Worm (Caenorhabditis elegans): ENCODE measurements around the gene T12E12.6.

T12E12.6 gene

ce11 chrIV:5561497-5562155 is 12.3 kb downstream of the T12E12.6 start:
- TF ChIP-seq sox-4 (tag; optimal IDR thresholded peaks at IDR 0.05) (no peak), mef-2 (tag; optimal IDR thresholded peaks at IDR 0.05) (no peak), jun-1 (tag; optimal IDR thresholded peaks at IDR 0.05) (no peak), nhr-84 (tag; optimal IDR thresholded peaks at IDR 0.05) (no peak), vab-15 (tag; optimal IDR thresholded peaks at IDR 0.05) (no peak), nhr-237 (tag; optimal IDR thresholded peaks at IDR 0.05) (peak; percentile 32), sptf-1 (tag; optimal IDR thresholded peaks at IDR 0.05) (no peak), skn-1 (tag; optimal IDR thresholded peaks at IDR 0.05) (peak; percentile 54), nhr-85 (tag) (peak; percentile 99), lsy-2 (tag; optimal IDR thresholded peaks at IDR 0.05) (peak; percentile 46 to 51), F16B12.6 (tag; optimal IDR thresholded peaks at IDR 0.05) (no peak), efl-3 (GFP tag; optimal IDR thresholded peaks at IDR 0.05) (no peak), egl-13 (tag; optimal IDR thresholded peaks at IDR 0.05) (no peak), unc-130 (tag; optimal IDR thresholded peaks at IDR 0.05) (no peak), nhr-90 (tag; optimal IDR thresholded peaks at IDR 0.05; ENCODE audit: poor library complexity) (peak; percentile 72), elt-2 (tag; optimal IDR thresholded peaks at IDR 0.05) (no peak), xbp-1 (tag; optimal IDR thresholded peaks at IDR 0.05) (peak; percentile 51), zag-1 (tag; optimal IDR thresholded peaks at IDR 0.05) (no peak), C34B4.2 (tag; optimal IDR thresholded peaks at IDR 0.05) (no peak), lir-3 (tag; optimal IDR thresholded peaks at IDR 0.05; ENCODE audit: poor library complexity) (no peak), nhr-47 (tag; optimal IDR thresholded peaks at IDR 0.05) (peak; percentile 66), zip-4 (GFP tag; optimal IDR thresholded peaks at IDR 0.05) (no peak), unc-86 (tag; optimal IDR thresholded peaks at IDR 0.05) (no peak), elt-3 (tag; optimal IDR thresholded peaks at IDR 0.05) (peak in 1 of 6 experiments; percentile 8), ets-5 (GFP tag; IDR thresholded peaks at IDR 0.05) (no peak), unc-30 (tag; optimal IDR thresholded peaks at IDR 0.05) (no peak), tlp-1 (tag; optimal IDR thresholded peaks at IDR 0.05) (no peak), aha-1 (tag; optimal IDR thresholded peaks at IDR 0.05) (no peak), ceh-88 (GFP tag; IDR thresholded peaks at IDR 0.05) (no peak), aly-2 (tag; optimal IDR thresholded peaks at IDR 0.05) (no peak), mep-1 (tag; optimal IDR thresholded peaks at IDR 0.05) (peak; percentile 55), hpl-2 (GFP tag; optimal IDR thresholded peaks at IDR 0.05) (no peak), egl-27 (tag; optimal IDR thresholded peaks at IDR 0.05) (no peak), C16A3.4 (tag; optimal IDR thresholded peaks at IDR 0.05) (peak; percentile 2), pax-3 (tag; optimal IDR thresholded peaks at IDR 0.05) (no peak), ceh-82 (tag; optimal IDR thresholded peaks at IDR 0.05) (peak in 1 of 3 experiments; percentile 5), nhr-11 (tag; optimal IDR thresholded peaks at IDR 0.05) (no peak), ceh-90 (tag; optimal IDR thresholded peaks at IDR 0.05) (no peak), ceh-8 (GFP tag; optimal IDR thresholded peaks at IDR 0.05) (no peak), snu-23 (GFP tag; optimal IDR thresholded peaks at IDR 0.05) (peak; percentile 68), mab-9 (GFP tag; IDR thresholded peaks at IDR 0.05) (no peak), alr-1 (tag; optimal IDR thresholded peaks at IDR 0.05; ENCODE audit: borderline replicate concordance) (no peak), dsc-1 (tag; optimal IDR thresholded peaks at IDR 0.05) (no peak), hlh-17 (GFP tag; optimal IDR thresholded peaks at IDR 0.05; ENCODE audit: borderline replicate concordance) (no peak), nhr-28 (tag; optimal IDR thresholded peaks at IDR 0.05) (no peak), fkh-10 (GFP tag; optimal IDR thresholded peaks at IDR 0.05) (no peak), efl-1 (optimal IDR thresholded peaks at IDR 0.05) (peak; percentile 31 to 37), efl-1 (GFP tag; optimal IDR thresholded peaks at IDR 0.05 in 1 of 2) (peak in 1 of 2 experiments; percentile 92), dpl-1 (GFP tag; optimal IDR thresholded peaks at IDR 0.05) (peak; percentile 29 to 38 (median 36)), nhr-71 (tag; optimal IDR thresholded peaks at IDR 0.05) (peak; percentile 81), lin-13 (GFP tag; optimal IDR thresholded peaks at IDR 0.05) (peak; percentile 47), lin-35 (GFP tag; optimal IDR thresholded peaks at IDR 0.05) (peak; percentile 15), nhr-12 (tag; optimal IDR thresholded peaks at IDR 0.05) (no peak)

Measured in whole organism, L1 larva.